Worm (Caenorhabditis elegans): ENCODE results near the gene C03G5.14.

Gene C03G5.14

DNA sequence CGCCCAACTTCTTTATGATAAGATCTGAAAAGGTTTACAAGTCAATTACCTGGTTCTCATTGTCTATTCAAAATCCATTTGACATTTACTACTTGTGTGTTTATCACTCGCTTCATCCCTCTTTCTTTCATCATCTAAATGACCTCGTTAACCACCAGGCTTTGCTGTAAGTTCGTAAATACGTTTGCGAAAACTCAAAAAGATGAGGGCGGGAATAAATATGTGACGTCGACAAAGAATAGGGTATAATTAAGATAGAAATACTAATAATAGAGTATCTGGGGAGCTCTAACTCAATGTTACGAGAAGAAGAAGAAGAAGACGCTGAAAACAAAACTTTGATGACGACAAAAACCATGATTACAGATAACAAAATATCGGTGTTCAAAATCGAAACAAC, 32.3 kb upstream of the C03G5.14 start:
- TF ChIP-seq flt-1 (GFP tag; IDR thresholded peaks at IDR 0.05) (no peak), ztf-23 (GFP tag; IDR thresholded peaks at IDR 0.05) (no peak), ztf-29 (GFP tag; IDR thresholded peaks at IDR 0.05) (no peak), med-1 (GFP tag; optimal IDR thresholded peaks at IDR 0.05; ENCODE audit: insufficient read depth) (no peak), tab-1 (GFP tag; IDR thresholded peaks at IDR 0.05) (no peak), T22C8.4 (GFP tag; IDR thresholded peaks at IDR 0.05) (no peak), klf-2 (GFP tag; conservative IDR thresholded peaks at IDR 0.05) (no peak)

DNA sequence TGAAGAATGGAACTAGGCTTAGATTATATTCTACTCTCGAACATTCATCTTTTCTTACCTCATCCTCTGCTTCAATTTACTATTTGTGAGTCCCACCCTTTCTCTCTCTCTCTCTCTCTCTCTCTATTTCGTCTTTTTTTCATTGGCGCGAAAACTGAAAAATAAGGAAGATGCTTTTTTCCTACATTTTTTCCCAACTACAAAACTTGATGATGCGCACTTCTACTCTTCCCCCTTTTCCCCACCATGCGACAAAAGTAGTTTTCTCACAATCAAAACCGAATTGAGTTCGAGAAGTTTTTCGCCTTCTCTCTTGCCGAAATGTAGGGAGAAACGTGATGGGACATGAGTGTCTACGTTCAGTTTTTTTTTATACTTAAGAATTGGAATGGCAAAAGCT, 31.8 kb upstream of the C03G5.14 start:
- TF ChIP-seq klf-2 (GFP tag; conservative IDR thresholded peaks at IDR 0.05) (no peak), ztf-29 (GFP tag; IDR thresholded peaks at IDR 0.05) (no peak), T22C8.4 (GFP tag; IDR thresholded peaks at IDR 0.05) (no peak), med-1 (GFP tag; optimal IDR thresholded peaks at IDR 0.05; ENCODE audit: insufficient read depth) (no peak), cog-1 (tag; optimal IDR thresholded peaks at IDR 0.05) (no peak)

DNA sequence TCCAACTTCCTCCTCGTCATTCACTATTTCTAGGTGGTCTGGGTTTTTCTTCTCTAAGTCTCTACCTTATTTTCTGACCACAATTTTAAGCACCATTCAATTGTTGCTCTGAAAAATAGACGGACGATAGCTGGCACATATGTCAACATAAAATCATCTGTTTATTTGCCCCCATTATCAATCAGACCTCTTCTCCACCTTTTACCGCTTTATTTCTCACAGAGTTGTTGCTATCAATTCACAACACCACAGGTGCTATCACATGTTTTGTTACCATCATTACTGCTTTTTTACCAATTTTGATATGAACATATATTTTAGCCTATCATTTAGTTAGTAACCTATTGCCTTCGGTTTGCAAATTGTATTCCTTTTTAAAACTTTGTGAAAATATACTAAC, 29.0 kb upstream of the C03G5.14 start:
- TF ChIP-seq ztf-23 (GFP tag; IDR thresholded peaks at IDR 0.05): no peak

DNA sequence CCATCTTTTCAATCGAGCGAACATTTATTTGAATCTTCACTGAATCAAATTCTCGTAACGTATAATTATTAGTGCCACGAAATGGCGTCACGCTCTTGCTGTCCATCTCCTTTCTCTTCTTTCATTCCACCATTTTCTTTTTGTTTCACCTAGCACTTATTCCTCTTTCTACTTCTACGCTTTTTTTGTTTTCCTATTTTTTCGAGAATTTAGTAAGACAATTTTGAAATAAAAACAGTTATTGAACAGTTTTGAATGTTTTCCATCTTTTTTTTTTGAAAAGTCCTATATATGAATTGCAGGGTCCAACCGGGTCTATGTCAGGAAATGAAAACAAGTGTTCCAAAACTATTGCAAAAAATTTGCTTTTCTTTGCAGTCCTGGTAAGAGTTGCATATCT, 26.7 kb upstream of the C03G5.14 start, which contains the start of gene T01B10.5:
TSS of gene T01B10.5 (plus strand) at position 301 of the 400 bp plus-strand sequence.
- no peak for TF ChIP-seq cog-1 (tag; optimal IDR thresholded peaks at IDR 0.05)
- TF ChIP-seq tab-1 (GFP tag; IDR thresholded peaks at IDR 0.05): no peak
- TF ChIP-seq med-1 (GFP tag; optimal IDR thresholded peaks at IDR 0.05; ENCODE audit: insufficient read depth): no peak
- TF ChIP-seq ztf-29 (GFP tag; IDR thresholded peaks at IDR 0.05): no peak
- TF ChIP-seq ref-1 (GFP tag; conservative IDR thresholded peaks at IDR 0.05): no peak
- TF ChIP-seq T22C8.4 (GFP tag; IDR thresholded peaks at IDR 0.05): no peak
- no peak for TF ChIP-seq flt-1 (GFP tag; IDR thresholded peaks at IDR 0.05)
- TF ChIP-seq ztf-23 (GFP tag; IDR thresholded peaks at IDR 0.05): no peak
- no peak for TF ChIP-seq klf-2 (GFP tag; conservative IDR thresholded peaks at IDR 0.05)

DNA sequence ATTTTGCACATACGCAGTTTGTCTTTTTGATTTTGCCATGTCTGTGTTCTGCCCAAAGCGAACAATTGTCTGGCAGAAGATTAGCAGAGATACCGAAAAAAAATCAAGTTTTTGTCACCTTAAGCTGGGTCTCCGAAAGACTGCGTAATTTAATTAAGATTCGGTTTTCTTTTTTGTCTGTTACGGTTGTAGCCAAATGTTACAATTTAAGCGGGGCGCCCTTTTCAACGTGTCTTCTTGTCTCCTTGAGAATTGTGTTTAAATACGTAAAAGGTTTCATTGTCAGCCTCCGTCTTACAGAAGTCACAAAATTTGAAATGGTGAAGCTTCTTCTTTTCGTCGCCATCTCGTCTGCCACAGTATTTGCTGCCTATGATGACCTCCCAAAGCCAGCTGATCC, 22.0 kb upstream of the C03G5.14 start, which contains the start of gene grd-14:
TSS of gene grd-14 (plus strand) at position 301 of the 400 bp plus-strand sequence.
- TF ChIP-seq flt-1 (GFP tag; IDR thresholded peaks at IDR 0.05) (no peak), ztf-23 (GFP tag; IDR thresholded peaks at IDR 0.05) (0 out of 2 replicates have a peak, but pooled peaks have one; percentile 9)

DNA sequence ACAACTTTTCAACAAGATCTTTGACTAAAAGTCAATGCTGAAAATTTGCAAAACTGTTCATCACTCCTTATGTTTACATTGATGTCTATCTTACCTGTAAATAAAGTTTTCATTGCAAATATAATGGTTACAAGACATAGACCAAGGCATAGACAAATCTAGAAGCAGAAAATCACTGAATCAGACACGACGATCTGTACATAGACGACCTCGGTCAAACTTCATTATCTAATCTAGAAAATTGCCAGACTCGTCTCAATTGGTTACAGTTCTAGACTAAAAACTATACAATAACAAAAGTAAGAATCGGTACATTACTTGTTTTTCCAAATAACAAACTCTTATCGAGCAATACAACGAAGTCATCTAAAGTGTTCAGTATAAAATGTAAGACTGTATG, 20.8 kb upstream of the C03G5.14 start, which contains the start of gene grd-4:
TSS of gene grd-4 (plus strand) at position 301 of the 400 bp plus-strand sequence.
- TF ChIP-seq klf-2 (GFP tag; conservative IDR thresholded peaks at IDR 0.05): no peak
- TF ChIP-seq ztf-23 (GFP tag; IDR thresholded peaks at IDR 0.05): no peak
- TF ChIP-seq tab-1 (GFP tag; IDR thresholded peaks at IDR 0.05): no peak
- no peak for TF ChIP-seq ztf-29 (GFP tag; IDR thresholded peaks at IDR 0.05)
- TF ChIP-seq med-1 (GFP tag; optimal IDR thresholded peaks at IDR 0.05; ENCODE audit: insufficient read depth): no peak
- TF ChIP-seq cog-1 (tag; optimal IDR thresholded peaks at IDR 0.05): no peak
- no peak for TF ChIP-seq T22C8.4 (GFP tag; IDR thresholded peaks at IDR 0.05)
- no peak for TF ChIP-seq ref-1 (GFP tag; conservative IDR thresholded peaks at IDR 0.05)
- no peak for TF ChIP-seq flt-1 (GFP tag; IDR thresholded peaks at IDR 0.05)

DNA sequence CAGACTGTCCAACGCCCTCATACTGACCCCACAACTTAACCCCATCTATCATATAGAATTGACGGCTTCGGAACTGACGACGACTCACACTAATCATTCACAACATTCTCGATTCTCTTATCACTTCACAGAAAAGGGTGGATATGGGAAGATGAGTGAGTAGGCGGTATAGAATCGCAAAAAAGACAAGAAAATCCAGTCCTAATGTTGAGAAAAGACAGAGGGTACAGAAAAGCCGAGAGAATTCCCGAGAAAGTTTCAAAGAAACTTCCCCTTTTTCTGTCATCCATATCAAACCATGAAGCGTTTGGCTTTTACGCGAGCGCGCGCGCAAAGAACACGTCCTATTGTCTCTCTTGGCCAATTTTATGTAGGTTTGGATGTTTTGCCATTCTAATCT, 17.5 kb upstream of the C03G5.14 start:
- TF ChIP-seq ref-1 (GFP tag; conservative IDR thresholded peaks at IDR 0.05) (no peak), T22C8.4 (GFP tag; IDR thresholded peaks at IDR 0.05) (no peak), flt-1 (GFP tag; IDR thresholded peaks at IDR 0.05) (no peak), ztf-29 (GFP tag; IDR thresholded peaks at IDR 0.05) (no peak), cog-1 (tag; optimal IDR thresholded peaks at IDR 0.05) (no peak), ztf-23 (GFP tag; IDR thresholded peaks at IDR 0.05) (no peak), klf-2 (GFP tag; conservative IDR thresholded peaks at IDR 0.05) (no peak), med-1 (GFP tag; optimal IDR thresholded peaks at IDR 0.05; ENCODE audit: insufficient read depth) (no peak), tab-1 (GFP tag; IDR thresholded peaks at IDR 0.05) (no peak)

DNA sequence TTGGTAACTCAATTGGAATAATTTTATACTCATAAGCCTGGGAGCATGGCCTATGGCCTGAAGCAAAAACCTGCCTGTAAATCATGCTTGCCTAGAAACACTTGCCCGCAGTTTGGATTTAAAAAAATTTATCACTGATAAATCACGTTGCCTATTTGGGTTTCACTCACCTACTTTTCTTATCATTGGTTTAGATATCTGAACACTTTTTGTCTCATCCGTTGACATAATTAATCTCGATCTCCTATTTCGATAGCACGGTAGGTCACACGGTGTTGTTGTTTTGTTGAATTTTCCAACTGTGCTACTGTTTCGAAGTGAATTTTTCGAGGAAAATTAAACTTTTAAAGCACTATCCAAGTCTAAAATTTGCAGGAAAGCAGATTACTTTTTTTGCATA, 14.7 kb upstream of the C03G5.14 start:
- TF ChIP-seq cog-1 (tag; optimal IDR thresholded peaks at IDR 0.05) (no peak), T22C8.4 (GFP tag; IDR thresholded peaks at IDR 0.05) (no peak)

DNA sequence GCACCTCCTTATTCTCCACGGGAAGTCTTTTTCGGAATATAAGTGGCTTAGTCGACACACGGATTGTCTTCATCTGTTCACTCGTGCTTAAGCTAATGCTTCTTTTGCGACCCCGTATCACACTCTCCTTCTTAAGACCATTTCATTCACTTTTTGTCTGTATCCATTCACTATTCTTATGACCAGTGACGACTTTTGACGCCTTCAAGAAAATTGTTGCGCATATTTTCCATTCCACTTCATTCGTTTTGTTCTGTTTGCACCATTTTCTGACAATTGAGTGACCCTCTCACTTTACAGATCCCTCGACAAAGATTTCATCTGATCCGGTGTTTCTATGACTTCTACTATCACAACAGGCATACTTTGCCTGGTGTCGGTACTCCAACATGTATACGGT, 14.1 kb upstream of the C03G5.14 start, which contains the start of gene H03E18.1:
TSS of gene H03E18.1 (plus strand) at position 301 of the 400 bp plus-strand sequence.
- TF ChIP-seq ztf-29 (GFP tag; IDR thresholded peaks at IDR 0.05): no peak
- no peak for TF ChIP-seq med-1 (GFP tag; optimal IDR thresholded peaks at IDR 0.05; ENCODE audit: insufficient read depth)
- TF ChIP-seq tab-1 (GFP tag; IDR thresholded peaks at IDR 0.05): no peak
- no peak for TF ChIP-seq ref-1 (GFP tag; conservative IDR thresholded peaks at IDR 0.05)
- no peak for TF ChIP-seq klf-2 (GFP tag; conservative IDR thresholded peaks at IDR 0.05)
- no peak for TF ChIP-seq cog-1 (tag; optimal IDR thresholded peaks at IDR 0.05)
- TF ChIP-seq flt-1 (GFP tag; IDR thresholded peaks at IDR 0.05): no peak
- TF ChIP-seq ztf-23 (GFP tag; IDR thresholded peaks at IDR 0.05): no peak
- no peak for TF ChIP-seq T22C8.4 (GFP tag; IDR thresholded peaks at IDR 0.05)

DNA sequence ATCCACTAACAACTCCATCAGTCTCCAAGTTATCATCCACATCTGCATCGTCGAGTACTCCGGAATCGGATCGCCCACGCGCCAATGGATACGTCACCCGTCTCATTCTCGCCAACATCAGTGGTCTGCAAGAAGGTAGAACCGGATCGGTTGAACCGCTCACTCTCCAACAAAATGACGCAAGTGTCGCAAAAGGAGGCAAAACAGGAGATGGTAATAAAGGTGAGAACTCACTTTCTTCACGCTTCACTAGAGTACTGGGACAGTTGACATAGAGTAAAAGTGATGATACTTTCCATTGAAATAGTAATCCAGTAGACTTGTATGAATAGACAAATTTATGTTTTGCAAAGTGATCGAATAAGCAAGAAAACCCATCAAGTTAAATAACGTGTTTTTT, 12.6 kb upstream of the C03G5.14 start:
- TF ChIP-seq med-1 (GFP tag; optimal IDR thresholded peaks at IDR 0.05; ENCODE audit: insufficient read depth) (no peak), tab-1 (GFP tag; IDR thresholded peaks at IDR 0.05) (no peak), ref-1 (GFP tag; conservative IDR thresholded peaks at IDR 0.05) (no peak), ztf-29 (GFP tag; IDR thresholded peaks at IDR 0.05) (no peak), ztf-23 (GFP tag; IDR thresholded peaks at IDR 0.05) (no peak), klf-2 (GFP tag; conservative IDR thresholded peaks at IDR 0.05) (no peak), cog-1 (tag; optimal IDR thresholded peaks at IDR 0.05) (no peak), flt-1 (GFP tag; IDR thresholded peaks at IDR 0.05) (no peak), T22C8.4 (GFP tag; IDR thresholded peaks at IDR 0.05) (no peak)

DNA sequence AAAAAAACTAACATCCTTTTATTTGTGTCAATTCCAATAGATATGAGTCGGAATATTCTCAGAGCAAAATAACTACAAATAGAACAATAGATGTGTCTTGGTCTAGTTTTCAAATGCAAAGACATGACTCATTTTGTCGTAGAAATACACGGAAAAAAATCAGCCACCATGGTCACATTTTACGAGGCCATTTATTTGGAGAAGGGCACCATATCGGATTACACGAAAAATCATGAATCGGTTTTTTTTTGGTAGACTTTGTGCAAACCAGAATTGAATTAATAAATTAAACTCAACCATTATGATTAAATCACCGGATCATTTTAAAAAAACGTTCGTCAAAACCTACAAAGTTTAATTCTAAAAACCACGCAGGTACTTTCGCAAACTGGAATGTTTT, 1.3 kb upstream of the C03G5.14 start, which contains the start of gene H03E18.2:
TSS of gene H03E18.2 (minus strand) at position 101 of the 400 bp plus-strand sequence.
- TF ChIP-seq klf-2 (GFP tag; conservative IDR thresholded peaks at IDR 0.05) (no peak), T22C8.4 (GFP tag; IDR thresholded peaks at IDR 0.05) (no peak), med-1 (GFP tag; optimal IDR thresholded peaks at IDR 0.05; ENCODE audit: insufficient read depth) (no peak), flt-1 (GFP tag; IDR thresholded peaks at IDR 0.05) (no peak), ztf-23 (GFP tag; IDR thresholded peaks at IDR 0.05) (no peak), ztf-29 (GFP tag; IDR thresholded peaks at IDR 0.05) (no peak), cog-1 (tag; optimal IDR thresholded peaks at IDR 0.05) (no peak), tab-1 (GFP tag; IDR thresholded peaks at IDR 0.05) (no peak), ref-1 (GFP tag; conservative IDR thresholded peaks at IDR 0.05) (no peak)

Data from whole organism, midembryonic.